Fruit fly (Drosophila melanogaster): ENCODE data around the gene CG44422.

The CG44422 gene

DNA sequence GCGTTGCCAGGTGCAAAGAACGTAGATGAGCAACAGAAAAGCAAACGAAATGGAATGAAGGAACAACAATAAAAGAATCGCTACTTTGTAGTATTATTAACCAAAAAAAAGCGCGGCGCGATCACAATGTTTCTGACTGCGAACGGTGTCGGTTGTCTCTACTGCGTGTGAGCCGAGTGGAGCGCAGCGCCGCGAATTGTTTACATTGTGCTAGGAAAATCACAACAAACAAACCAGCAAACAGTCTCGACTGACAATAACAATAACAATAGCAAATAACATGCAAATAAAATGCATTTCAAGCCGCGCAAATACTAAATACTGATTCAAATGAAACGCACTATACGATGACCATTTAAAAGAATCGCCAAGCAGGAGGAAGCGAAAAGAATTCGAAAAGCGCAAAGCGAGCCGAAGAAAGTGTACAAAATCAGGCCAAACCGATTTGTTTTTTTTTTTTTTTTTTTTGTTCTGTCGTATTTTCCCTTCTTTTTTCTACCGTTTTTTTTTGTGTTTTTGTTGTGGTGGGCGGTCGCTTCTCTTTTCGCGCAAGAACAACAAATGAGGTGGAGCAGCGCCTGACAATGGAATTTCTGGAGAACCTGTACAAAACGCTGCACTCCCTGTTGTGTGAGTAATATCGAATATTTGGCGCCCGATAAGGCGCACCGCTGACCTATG lies 37.4 kb upstream of the CG44422 start, which contains the start of the genes CG34348 and Kap3:
Gene CG34348 (plus strand): TSS at position 6 of the 681 bp plus-strand sequence.
Gene Kap3 (minus strand): TSS at position 217 of the 681 bp plus-strand sequence.
- TF ChIP-seq Sp1 (GFP tag; optimal IDR thresholded peaks at IDR 0.05) = no peak
- no peak for TF ChIP-seq CG9705 (GFP tag; optimal IDR thresholded peaks at IDR 0.05)
- no peak for TF ChIP-seq Hr78 (GFP tag; optimal IDR thresholded peaks at IDR 0.05)
- no peak for TF ChIP-seq Abd-B (GFP tag; optimal IDR thresholded peaks at IDR 0.05)
- TF ChIP-seq sv (GFP tag; optimal IDR thresholded peaks at IDR 0.05) = no peak
- no peak for TF ChIP-seq Hnf4 (GFP tag; optimal IDR thresholded peaks at IDR 0.05)
- no peak for TF ChIP-seq dmrt93B (GFP tag; optimal IDR thresholded peaks at IDR 0.05)
- no peak for TF ChIP-seq fru (GFP tag; optimal IDR thresholded peaks at IDR 0.05)
- peak; percentile 15 for TF ChIP-seq h (GFP tag; optimal IDR thresholded peaks at IDR 0.05)
- no peak for TF ChIP-seq GATAd (GFP tag; optimal IDR thresholded peaks at IDR 0.05)
- peak; percentile 9 for TF ChIP-seq Dif (GFP tag; optimal IDR thresholded peaks at IDR 0.05; ENCODE audit: partially characterized antibody)
- TF ChIP-seq psq (GFP tag; optimal IDR thresholded peaks at IDR 0.05) = peak; percentile 75
- TF ChIP-seq OdsH (GFP tag; optimal IDR thresholded peaks at IDR 0.05) = no peak
- TF ChIP-seq woc (GFP tag; optimal IDR thresholded peaks at IDR 0.05) = peak; percentile 29

DNA sequence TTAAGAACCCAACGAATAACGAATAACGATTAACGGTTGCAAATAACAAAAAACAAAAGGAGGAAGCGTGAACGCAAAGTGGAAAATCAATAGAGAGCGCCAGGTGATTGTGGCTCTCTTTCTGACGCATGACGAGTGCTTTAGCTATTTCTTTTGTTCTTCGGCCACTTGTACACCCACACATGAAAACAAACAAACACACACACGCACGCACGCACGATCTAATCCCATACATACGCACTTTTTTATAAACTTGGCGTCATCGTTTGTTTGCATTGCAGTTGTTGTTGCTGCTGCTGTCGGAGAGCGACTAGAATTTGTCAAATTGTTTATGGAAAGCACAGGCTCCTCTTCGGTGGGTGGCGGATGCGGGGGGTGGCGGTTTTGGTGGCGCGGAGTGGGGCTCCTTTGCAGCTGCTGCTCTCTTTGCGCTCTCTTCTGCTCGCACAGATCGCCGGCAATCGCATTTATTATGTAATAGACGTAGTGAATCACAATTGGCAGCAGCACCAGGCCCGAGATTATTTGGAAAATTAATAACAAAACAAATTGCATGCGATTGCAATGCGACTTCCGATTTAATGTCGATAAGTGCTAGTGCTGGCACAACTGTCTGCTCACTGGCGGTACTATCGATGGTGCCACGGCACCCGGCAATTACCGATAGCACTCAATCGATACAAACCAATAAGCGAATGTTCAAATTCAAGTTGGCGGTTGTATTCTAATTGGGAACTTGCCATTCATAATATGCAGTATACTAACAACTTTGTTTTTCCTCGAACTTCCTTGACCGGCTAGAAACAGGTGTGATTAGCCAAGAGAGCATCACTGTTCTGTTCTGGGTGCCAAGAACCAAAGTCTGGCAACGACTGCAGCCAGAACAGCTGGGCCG lies 36.6 kb upstream of the CG44422 start:
- TF ChIP-seq CG9705 (GFP tag; optimal IDR thresholded peaks at IDR 0.05) = no peak
- TF ChIP-seq OdsH (GFP tag; optimal IDR thresholded peaks at IDR 0.05) = peak; percentile 9
- TF ChIP-seq lola (GFP tag; optimal IDR thresholded peaks at IDR 0.05) = no peak
- no peak for TF ChIP-seq CG32264 (GFP tag; optimal IDR thresholded peaks at IDR 0.05)
- peak; percentile 38 for TF ChIP-seq fru (GFP tag; optimal IDR thresholded peaks at IDR 0.05)
- TF ChIP-seq woc (GFP tag; optimal IDR thresholded peaks at IDR 0.05) = peak; percentile 74
- TF ChIP-seq Hr78 (GFP tag; optimal IDR thresholded peaks at IDR 0.05) = no peak
- TF ChIP-seq Abd-B (GFP tag; optimal IDR thresholded peaks at IDR 0.05) = no peak
- no peak for TF ChIP-seq CrebA (GFP tag; optimal IDR thresholded peaks at IDR 0.05; ENCODE audit: borderline replicate concordance)
- no peak for TF ChIP-seq sv (GFP tag; optimal IDR thresholded peaks at IDR 0.05)
- TF ChIP-seq Rel (GFP tag; optimal IDR thresholded peaks at IDR 0.05) = no peak
- peak; percentile 4 for TF ChIP-seq Rel (tag; optimal IDR thresholded peaks at IDR 0.05)
- TF ChIP-seq dmrt93B (GFP tag; optimal IDR thresholded peaks at IDR 0.05) = no peak
- peak; percentile 78 for TF ChIP-seq h (GFP tag; optimal IDR thresholded peaks at IDR 0.05)
- no peak for TF ChIP-seq tai (GFP tag; optimal IDR thresholded peaks at IDR 0.05)
- no peak for TF ChIP-seq usp (GFP tag; optimal IDR thresholded peaks at IDR 0.05)
- TF ChIP-seq N (GFP tag; optimal IDR thresholded peaks at IDR 0.05) = no peak
- TF ChIP-seq Myc (optimal IDR thresholded peaks at IDR 0.05) = peak; percentile 91
- TF ChIP-seq dsf (GFP tag; optimal IDR thresholded peaks at IDR 0.05; ENCODE audit: borderline replicate concordance) = no peak
- TF ChIP-seq Dif (GFP tag; optimal IDR thresholded peaks at IDR 0.05; ENCODE audit: partially characterized antibody) = no peak
- TF ChIP-seq jim (GFP tag; optimal IDR thresholded peaks at IDR 0.05) = no peak
- TF ChIP-seq Hnf4 (GFP tag; optimal IDR thresholded peaks at IDR 0.05) = no peak
- TF ChIP-seq psq (GFP tag; optimal IDR thresholded peaks at IDR 0.05) = peak; percentile 95
- peak; percentile 20 for TF ChIP-seq br (GFP tag; optimal IDR thresholded peaks at IDR 0.05)
- TF ChIP-seq pan (optimal IDR thresholded peaks at IDR 0.05) = no peak
- peak; percentile 53 for TF ChIP-seq HLH106 (tag; optimal IDR thresholded peaks at IDR 0.05)
- no peak for TF ChIP-seq sage (GFP tag; optimal IDR thresholded peaks at IDR 0.05)
- no peak for TF ChIP-seq Mio (GFP tag; optimal IDR thresholded peaks at IDR 0.05)
- TF ChIP-seq Jra (GFP tag; optimal IDR thresholded peaks at IDR 0.05) = peak; percentile 52
- TF ChIP-seq Vsx2 (GFP tag; optimal IDR thresholded peaks at IDR 0.05; ENCODE audit: partially characterized antibody) = no peak
- no peak for TF ChIP-seq Dfd (GFP tag; optimal IDR thresholded peaks at IDR 0.05)
- TF ChIP-seq GATAd (GFP tag; optimal IDR thresholded peaks at IDR 0.05) = peak; percentile 20
- peak; percentile 52 for TF ChIP-seq rgr (GFP tag; optimal IDR thresholded peaks at IDR 0.05)
- peak; percentile 3 for TF ChIP-seq Sp1 (GFP tag; optimal IDR thresholded peaks at IDR 0.05)
- no peak for TF ChIP-seq brk (GFP tag; optimal IDR thresholded peaks at IDR 0.05)
- no peak for TF ChIP-seq dl (GFP tag; optimal IDR thresholded peaks at IDR 0.05; ENCODE audit: insufficient read depth in 1 of 2, partially characterized antibody in 2 of 2)
- peak; percentile 22 for TF ChIP-seq Hr83 (GFP tag; optimal IDR thresholded peaks at IDR 0.05; ENCODE audit: poor library complexity, severe bottlenecking)
- TF ChIP-seq ey (GFP tag; optimal IDR thresholded peaks at IDR 0.05) = peak; percentile 50
- TF ChIP-seq foxo (GFP tag; optimal IDR thresholded peaks at IDR 0.05) = peak in 1 of 2 experiments; percentile 65

Data from whole organism, wandering third instar larva.